Fruit fly (Drosophila melanogaster): ENCODE results near the gene CG6418.
A peak's percentile ranks its signal among the peaks of the same experiment; 100 is the strongest.

Gene CG6418

DNA sequence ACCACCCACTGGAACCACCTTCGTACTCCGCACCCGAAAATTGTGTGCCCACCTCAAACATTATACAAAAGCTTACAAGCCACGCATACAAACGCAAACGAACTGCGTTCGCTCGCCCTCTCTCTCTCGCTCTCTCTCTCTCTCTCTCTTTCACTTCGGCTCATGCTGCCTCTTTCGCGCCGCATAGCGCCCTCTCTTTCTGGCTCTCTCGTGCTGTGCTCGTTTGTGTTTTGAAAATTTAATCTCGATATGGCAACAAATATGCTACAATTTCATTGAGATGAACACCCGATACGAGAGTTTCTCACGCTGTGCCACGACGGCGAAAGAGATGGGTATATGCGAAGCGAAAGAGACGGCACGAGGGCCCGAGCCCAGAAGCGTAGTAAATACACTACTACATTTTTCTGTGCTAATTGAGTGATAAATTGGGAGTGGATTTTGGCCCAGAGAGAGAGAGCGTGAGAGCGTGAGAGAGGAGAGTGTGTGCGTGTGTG lies 22.3 kb downstream of the CG6418 start (continued):
- TF ChIP-seq lab (GFP tag; optimal IDR thresholded peaks at IDR 0.05) (peak; percentile 42), dmrt99B (tag; optimal IDR thresholded peaks at IDR 0.05) (peak; percentile 66), salm (tag; optimal IDR thresholded peaks at IDR 0.05) (peak; percentile 56), tgo (GFP tag; IDR thresholded peaks at IDR 0.05) (no peak; the same call in 2 of the 3 replicates), Dad (GFP tag; optimal IDR thresholded peaks at IDR 0.05) (peak; percentile 19), CG31224 (GFP tag; IDR thresholded peaks at IDR 0.05) (no peak), row (GFP tag; IDR thresholded peaks at IDR 0.05) (no peak; the same call in 2 of the 3 replicates), ap (GFP tag; IDR thresholded peaks at IDR 0.05) (no peak), fd64A (GFP tag; optimal IDR thresholded peaks at IDR 0.05) (peak; percentile 18), Dek (tag; optimal IDR thresholded peaks at IDR 0.05) (no peak), CG10321 (GFP tag; IDR thresholded peaks at IDR 0.05) (peak; percentile 95), z (GFP tag; IDR thresholded peaks at IDR 0.05) (peak; percentile 96), lbe (GFP tag; optimal IDR thresholded peaks at IDR 0.05) (peak; percentile 34), CG12155 (GFP tag; optimal IDR thresholded peaks at IDR 0.05) (no peak), cad (GFP tag; optimal IDR thresholded peaks at IDR 0.05) (peak; percentile 43), psq (GFP tag; optimal IDR thresholded peaks at IDR 0.05) (peak; percentile 7), CG6654 (GFP tag; optimal IDR thresholded peaks at IDR 0.05) (no peak), Myb (GFP tag; optimal IDR thresholded peaks at IDR 0.05) (peak; percentile 27), Max (GFP tag; optimal IDR thresholded peaks at IDR 0.05) (no peak), hth (optimal IDR thresholded peaks at IDR 0.05) (no peak), ewg (GFP tag; optimal IDR thresholded peaks at IDR 0.05) (peak; percentile 12), MBD-R2 (GFP tag; IDR thresholded peaks at IDR 0.05) (peak; percentile 34; the same call in 1 of the 2 replicates), CG31365 (tag; optimal IDR thresholded peaks at IDR 0.05) (peak; percentile 4), CG10147 (GFP tag; optimal IDR thresholded peaks at IDR 0.05) (peak; percentile 24), D19B (GFP tag; optimal IDR thresholded peaks at IDR 0.05) (no peak), Rx (GFP tag; IDR thresholded peaks at IDR 0.05) (no peak), CG17385 (GFP tag; optimal IDR thresholded peaks at IDR 0.05) (peak; percentile 24), gcm2 (GFP tag; optimal IDR thresholded peaks at IDR 0.05) (no peak), lov (optimal IDR thresholded peaks at IDR 0.05) (no peak), lov (GFP tag; IDR thresholded peaks at IDR 0.05) (peak; percentile 74; the same call in 2 of the 3 replicates), Jarid2 (GFP tag; optimal IDR thresholded peaks at IDR 0.05) (peak; percentile 43), CG10267 (tag; optimal IDR thresholded peaks at IDR 0.05) (peak; percentile 14), knrl (GFP tag; IDR thresholded peaks at IDR 0.05; ENCODE audit: partially characterized antibody) (peak; percentile 57; the same call in 1 of the 3 replicates), CG1603 (tag; optimal IDR thresholded peaks at IDR 0.05) (peak; percentile 56), H2.0 (GFP tag; IDR thresholded peaks at IDR 0.05) (no peak), pan (optimal IDR thresholded peaks at IDR 0.05) (no peak), pan (GFP tag; optimal IDR thresholded peaks at IDR 0.05 in 1 of 2, IDR thresholded peaks at IDR 0.05 in 1 of 2) (peak in 1 of 2 experiments; percentile 34), vnd (GFP tag; IDR thresholded peaks at IDR 0.05; ENCODE audit: partially characterized antibody) (peak; percentile 23; the same call in 1 of the 3 replicates), HmgD (GFP tag; optimal IDR thresholded peaks at IDR 0.05) (peak; percentile 93), lilli (GFP tag; optimal IDR thresholded peaks at IDR 0.05) (no peak), CG14667 (GFP tag; IDR thresholded peaks at IDR 0.05) (no peak), ro (GFP tag; IDR thresholded peaks at IDR 0.05) (no peak), stwl (tag; optimal IDR thresholded peaks at IDR 0.05) (peak; percentile 39), schlank (tag; optimal IDR thresholded peaks at IDR 0.05) (no peak), CG33213 (GFP tag; optimal IDR thresholded peaks at IDR 0.05) (peak; percentile 4), chinmo (GFP tag; IDR thresholded peaks at IDR 0.05; ENCODE audit: partially characterized antibody) (peak; percentile 95), B-H1 (GFP tag; IDR thresholded peaks at IDR 0.05) (no peak), CG9876 (GFP tag; optimal IDR thresholded peaks at IDR 0.05) (peak; percentile 0), CG13424 (tag; optimal IDR thresholded peaks at IDR 0.05) (peak; percentile 15), jing (GFP tag; optimal IDR thresholded peaks at IDR 0.05) (peak; percentile 9), CG7786 (GFP tag; optimal IDR thresholded peaks at IDR 0.05) (peak; percentile 12)
